Fruit fly (Drosophila melanogaster) S2 (cell line): ENCODE measurements around the gene CG13711.

Source experiments
- CG8478 ChIP-seq: fragments of >200 bp; optimal IDR thresholded peaks from 2 replicates; lab custom pipeline; 2018
- CTCF ChIP-seq, 2 experiments: fragments of >200 bp; optimal IDR thresholded peaks; 2 replicates each; lab custom pipeline; 2018

Gene CG13711

DNA sequence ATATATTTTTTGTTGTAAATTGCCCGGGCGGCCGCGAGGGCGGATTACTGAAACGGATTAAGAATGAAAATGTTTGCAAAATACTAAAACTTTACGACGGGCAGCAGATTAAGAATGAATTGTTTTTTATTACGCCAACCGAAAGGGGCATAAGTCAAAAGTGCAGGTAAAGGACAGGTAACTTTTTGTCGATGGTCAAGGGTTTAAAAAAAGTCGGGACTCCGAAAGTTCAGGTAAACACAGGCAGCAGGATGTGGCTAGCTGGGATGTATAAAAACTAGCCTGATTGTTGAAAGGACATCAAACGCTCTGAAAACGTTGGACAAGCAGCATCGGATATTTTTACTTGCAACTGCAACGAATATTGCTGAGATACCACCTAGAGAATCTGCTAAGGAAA, at the start of gene CG13711:
TSS of gene CG13711 (plus strand) at position 301 of the 400 bp plus-strand sequence.
- TF ChIP-seq CTCF (optimal IDR thresholded peaks at IDR 0.05; lab: Kevin White, UChicago) (no peak), CG8478 (no peak)

DNA sequence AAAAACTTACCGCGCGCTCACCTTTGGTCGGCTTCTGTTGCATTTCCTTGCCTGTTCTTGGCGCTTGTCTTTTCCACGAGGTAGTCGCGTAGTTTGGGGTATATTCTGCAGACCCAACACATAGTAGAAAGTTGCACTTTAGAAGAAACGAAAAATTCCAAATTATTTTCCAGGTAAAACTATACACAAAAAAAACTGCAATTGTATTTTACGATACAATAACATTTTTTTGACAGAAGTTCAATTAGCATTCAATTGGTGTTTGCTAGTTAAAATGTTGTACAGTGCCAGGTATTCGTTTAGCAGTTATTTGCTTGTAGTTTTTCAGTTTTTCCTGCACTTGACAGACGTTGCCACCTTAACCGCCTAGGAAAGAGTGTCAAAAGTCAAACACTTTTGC, 49.1 kb upstream of the CG13711 start:
- no peak for TF ChIP-seq CTCF (optimal IDR thresholded peaks at IDR 0.05; lab: Kevin White, UChicago)
- no peak for TF ChIP-seq CG8478

DNA sequence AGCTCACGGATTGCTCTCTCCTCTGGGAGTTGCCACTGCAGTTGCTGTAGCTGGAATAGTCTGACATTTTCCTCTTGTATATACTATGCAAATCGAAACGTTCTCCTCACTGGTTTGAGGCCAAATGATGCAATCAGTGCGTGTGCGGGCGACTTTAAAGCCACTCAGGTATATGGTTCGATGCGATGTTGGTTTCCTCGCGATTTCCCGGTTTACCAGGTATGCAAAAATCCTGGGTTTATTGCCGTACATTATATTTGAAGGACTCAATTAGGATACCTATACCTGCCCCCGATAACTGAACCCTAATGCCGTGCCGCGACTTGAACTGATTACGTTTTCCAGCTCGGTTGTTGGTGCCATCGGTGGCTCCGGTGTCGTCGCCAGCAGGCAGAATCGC, 47.9 kb upstream of the CG13711 start, which contains the start of gene CG13712:
TSS of gene CG13712 (minus strand) at position 101 of the 400 bp plus-strand sequence.
- no peak for TF ChIP-seq CG8478
- TF ChIP-seq CTCF (optimal IDR thresholded peaks at IDR 0.05; lab: Kevin White, UChicago) = no peak

DNA sequence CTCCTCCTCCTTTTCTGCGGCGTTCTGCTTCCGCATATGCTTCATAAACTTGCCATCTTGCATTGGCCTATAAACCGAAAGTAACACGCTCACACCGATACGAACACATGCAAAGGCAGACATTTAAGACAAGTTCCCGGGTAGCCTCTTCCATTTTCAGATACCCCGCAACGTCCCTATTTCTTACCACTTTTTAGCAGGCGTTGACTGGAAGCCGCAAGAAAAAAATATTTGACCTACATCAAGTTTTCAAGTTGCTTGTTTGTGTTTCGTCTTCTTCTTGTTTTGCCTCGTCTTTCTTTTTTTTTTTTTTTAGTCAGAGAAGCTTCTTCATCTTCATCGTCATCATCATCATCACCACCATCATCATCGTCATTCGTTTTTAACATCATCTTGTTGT, 37.9 kb upstream of the CG13711 start:
- TF ChIP-seq CTCF (optimal IDR thresholded peaks at IDR 0.05; lab: Kevin White, UChicago) (no peak), CG8478 (no peak)

DNA sequence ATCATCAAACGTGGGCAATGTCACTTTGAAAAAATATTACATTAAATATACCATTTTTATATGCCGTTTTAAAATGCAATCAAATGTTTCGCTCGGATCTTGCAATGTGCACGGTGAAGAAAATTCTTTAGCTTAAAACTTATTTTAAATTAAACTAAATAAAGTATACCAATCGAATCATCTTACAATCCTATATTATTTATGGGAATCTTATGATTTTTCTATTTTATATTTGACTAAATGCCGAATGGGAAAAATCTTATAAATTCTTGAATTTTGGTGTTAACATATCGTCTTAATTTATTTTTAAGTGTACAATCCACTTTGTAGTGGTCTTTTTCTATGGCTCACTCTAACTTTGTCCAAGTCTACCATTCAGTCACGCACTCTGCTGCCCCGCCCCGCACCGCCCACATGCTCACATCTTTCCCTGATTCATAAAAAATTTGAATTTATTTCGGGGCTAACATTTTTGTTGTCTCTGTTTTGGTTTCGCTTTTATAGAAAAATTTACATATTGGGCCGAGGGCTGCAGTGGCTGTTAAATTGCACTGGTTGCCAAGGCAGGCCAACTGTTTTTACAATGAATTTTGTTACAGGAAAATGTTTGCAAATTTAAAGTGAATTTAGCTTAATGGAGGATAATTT, 37.0 kb upstream of the CG13711 start:
- TF ChIP-seq CTCF (optimal IDR thresholded peaks at IDR 0.05; lab: Kevin White, UChicago) (no peak), CG8478 (no peak)

DNA sequence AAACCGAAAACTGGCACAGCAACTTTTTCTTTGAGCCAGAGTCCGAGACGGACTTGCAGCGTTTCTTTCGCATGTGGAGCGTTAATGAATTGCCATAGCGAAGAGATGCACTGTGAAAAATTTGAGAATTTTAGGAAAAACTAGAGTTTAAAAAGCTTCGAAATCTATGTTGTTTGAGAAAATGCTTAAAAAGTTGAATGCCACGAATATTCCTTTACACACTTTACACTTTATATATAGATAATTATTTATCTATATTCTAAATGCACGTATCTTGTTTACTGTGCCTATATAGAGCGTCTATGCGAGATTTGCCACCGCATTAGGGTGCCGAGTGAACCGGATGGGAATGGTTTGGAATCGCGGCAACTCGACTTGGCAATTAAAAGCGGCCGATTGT, 35.8 kb upstream of the CG13711 start:
- TF ChIP-seq CG8478 (no peak), CTCF (optimal IDR thresholded peaks at IDR 0.05; lab: Kevin White, UChicago) (no peak)

DNA sequence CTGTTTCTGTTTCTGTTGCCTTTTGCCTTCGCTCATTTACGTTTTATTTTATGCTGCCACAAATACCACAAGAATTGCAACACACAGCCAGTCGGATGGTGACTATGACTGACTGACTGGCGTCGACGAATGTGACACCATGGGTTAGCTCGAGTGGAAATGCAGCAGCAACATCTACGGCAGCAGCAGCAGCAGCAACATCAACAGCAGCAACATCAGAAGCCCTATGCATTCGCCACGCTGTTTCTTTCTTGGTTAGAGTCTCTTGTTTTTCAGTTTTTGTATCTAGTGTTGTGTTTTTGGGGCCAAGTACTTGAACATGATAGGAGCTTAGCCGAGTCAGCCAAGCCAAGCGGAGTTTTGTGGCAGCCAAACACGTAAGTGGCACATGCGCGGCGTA, 27.9 kb upstream of the CG13711 start:
- TF ChIP-seq CTCF (optimal IDR thresholded peaks at IDR 0.05; lab: Kevin White, UChicago) (no peak), CG8478 (no peak)

DNA sequence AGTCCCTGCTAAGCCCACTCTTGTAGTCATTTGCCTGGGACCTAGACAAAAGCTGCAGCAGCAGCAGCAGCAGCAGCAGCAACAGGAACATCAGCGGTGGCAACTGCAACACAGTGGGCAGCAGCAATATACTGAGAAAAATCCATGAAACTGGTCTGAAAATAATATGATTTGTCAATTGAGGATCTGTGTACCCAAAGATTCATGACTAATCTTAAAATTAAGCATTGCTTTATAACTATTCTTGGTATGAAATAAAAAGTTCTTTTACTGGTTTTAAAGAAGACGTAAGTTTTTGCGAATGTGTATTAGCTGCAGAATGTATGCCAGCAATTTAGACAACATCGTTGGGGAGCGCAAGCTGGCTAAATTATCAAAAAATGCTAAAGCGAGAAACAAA, 26.0 kb upstream of the CG13711 start:
- TF ChIP-seq CG8478 = no peak
- no peak for TF ChIP-seq CTCF (optimal IDR thresholded peaks at IDR 0.05; lab: Kevin White, UChicago)

DNA sequence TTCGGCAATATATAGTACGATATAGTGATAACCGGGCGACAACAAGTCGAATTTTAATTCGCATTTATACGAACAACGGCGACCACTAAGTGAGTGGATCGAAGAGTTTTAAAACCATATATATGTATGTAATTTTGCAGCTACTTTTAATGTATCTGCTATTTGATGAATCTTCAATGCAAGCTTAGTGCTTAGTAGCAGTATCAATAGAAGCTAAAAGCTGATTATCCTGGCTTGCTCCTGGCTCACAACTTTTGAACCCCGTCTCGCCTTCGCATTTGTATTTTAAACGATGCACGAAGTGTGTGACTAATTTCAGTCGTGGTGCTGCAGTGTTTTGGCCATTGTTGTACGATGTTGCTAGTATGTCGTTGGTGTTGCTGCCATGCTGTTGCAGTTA, 21.0 kb upstream of the CG13711 start:
- TF ChIP-seq CG8478 (no peak), CTCF (optimal IDR thresholded peaks at IDR 0.05; lab: Kevin White, UChicago) (no peak)

DNA sequence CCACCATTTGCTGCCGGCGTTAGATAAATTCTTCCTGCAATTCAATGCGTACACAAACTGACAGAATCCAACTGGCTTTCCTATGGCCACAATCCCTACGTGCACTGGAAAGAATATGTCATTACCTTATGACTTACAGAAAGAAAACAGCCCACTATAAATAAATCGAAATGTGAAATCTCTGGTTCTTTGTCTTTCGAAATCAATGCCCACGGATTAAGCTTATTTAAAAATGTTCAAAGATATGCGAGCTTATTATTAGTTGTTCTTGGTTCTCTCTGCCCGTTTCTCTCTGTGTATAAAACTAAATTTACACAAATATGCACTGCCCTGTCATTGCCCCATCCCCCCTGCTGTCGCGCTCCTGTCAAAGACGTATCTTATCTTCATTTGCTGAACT, 12.5 kb upstream of the CG13711 start:
- TF ChIP-seq CG8478 = no peak
- no peak for TF ChIP-seq CTCF (optimal IDR thresholded peaks at IDR 0.05; lab: Kevin White, UChicago)

DNA sequence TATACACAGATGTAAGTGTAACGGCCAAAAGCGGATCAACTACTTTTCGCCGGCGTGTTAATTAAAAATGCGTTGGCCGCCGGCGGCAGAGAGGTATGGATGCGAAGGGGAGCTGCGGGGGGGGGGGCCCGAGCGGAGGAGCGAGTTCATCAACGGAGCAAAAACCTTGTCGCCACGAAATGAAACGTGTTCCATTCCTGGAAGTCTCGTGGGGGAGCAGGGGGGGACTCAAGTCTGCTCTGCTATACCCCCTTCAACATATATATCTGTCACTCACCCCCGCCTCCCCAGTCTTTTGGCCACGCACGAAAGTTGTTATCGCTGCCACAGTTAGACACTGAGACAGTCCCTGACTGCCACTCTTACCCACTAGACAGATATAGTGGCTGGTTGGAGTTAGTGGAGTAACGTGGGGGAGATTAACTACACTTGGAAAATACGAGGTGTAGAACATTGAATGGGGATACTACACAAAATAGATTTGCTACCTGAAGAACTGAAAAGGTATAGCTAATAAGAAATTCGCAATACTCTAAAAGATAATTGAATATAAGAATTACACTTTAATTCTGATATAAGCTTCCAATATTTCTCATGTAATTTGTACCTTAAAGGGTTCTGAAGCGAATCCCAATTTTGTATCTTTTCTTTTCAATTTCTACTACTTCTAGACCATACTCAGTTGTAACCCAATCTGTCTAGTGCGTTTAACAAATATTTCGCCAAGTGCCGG, 10.4 kb upstream of the CG13711 start:
- TF ChIP-seq CTCF (optimal IDR thresholded peaks at IDR 0.05; lab: Kevin White, UChicago) = no peak
- TF ChIP-seq CG8478 = no peak

DNA sequence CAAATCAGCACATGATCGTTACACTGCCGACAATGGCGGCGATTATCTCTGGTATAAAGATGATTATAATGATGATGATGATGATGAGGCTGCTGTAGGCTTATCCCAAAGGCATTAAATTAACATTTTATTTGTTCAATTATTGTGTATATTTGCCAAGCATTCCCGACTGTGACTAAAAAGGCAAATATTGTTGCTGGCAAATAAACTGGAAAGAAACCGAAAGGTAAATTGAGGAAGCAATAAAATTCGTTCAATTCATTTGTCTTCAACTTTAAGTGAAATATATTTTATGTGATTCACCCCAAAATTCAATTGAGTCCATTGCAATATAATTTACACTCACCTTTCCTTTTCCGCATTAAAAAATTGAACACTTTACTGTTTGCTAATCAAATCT, 9.6 kb upstream of the CG13711 start:
- TF ChIP-seq CG8478 = no peak
- TF ChIP-seq CTCF (optimal IDR thresholded peaks at IDR 0.05; lab: Kevin White, UChicago) = no peak

DNA sequence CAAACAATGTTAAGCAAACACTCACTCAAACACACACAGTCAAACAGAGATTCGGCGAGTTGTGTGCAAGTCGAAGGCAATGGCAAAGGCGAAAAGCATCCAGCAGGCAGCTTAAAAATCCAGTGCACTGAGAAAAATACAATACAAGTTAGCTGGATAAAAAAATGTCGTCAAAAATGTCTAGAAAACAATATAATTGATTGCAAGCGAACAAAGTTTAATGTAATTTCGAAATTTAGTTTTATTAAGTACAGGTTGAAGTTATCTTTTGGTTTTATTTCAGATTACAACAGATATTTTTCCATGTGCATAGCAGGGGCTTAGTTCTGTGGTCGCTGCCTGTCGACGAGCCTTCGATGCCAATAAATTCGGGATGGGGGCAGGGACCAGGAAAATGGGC, 8.6 kb upstream of the CG13711 start:
- TF ChIP-seq CG8478 (no peak), CTCF (optimal IDR thresholded peaks at IDR 0.05; lab: Kevin White, UChicago) (no peak)

DNA sequence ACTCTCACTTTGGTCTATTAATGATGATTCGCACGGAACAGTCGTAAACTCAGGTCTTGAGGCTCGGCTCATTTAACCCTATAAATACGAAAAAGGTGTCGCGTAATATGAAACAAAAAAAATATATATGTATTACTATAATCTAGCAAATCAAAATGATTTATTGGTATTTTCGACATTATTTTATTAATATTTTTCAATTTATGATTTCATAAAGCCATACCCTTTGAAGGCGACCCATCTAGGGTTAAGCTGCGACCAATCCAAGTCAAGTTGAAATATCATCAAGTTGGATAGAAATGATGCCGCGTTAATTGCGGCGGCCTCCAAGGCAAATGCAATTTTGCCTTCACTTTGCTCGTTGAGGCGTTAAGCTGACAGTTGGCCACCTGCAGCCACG, 6.9 kb upstream of the CG13711 start:
- TF ChIP-seq CG8478 (no peak), CTCF (optimal IDR thresholded peaks at IDR 0.05; lab: Kevin White, UChicago) (no peak)

DNA sequence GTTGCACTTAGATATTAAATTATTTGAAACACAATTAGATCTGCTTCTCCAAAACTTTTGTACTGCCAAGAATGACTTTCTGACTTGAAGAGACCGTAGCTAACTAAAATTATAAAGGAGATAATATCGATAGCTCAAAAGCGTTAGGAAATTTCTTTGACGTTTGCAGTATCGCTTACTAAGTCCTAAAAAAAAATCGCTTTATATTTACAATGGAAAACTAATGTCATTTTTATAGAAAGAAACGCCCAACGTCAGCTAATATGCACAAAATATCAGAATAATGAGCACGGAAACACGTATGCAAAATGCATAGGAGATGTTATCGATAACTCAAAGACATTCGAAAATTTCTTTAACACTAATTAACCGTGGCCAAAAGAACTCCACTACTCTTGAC, 4.0 kb upstream of the CG13711 start, which contains the start of gene CG12493:
TSS of gene CG12493 (minus strand) at position 101 of the 400 bp plus-strand sequence.
- TF ChIP-seq CG8478 (no peak), CTCF (optimal IDR thresholded peaks at IDR 0.05; lab: Kevin White, UChicago) (no peak)

DNA sequence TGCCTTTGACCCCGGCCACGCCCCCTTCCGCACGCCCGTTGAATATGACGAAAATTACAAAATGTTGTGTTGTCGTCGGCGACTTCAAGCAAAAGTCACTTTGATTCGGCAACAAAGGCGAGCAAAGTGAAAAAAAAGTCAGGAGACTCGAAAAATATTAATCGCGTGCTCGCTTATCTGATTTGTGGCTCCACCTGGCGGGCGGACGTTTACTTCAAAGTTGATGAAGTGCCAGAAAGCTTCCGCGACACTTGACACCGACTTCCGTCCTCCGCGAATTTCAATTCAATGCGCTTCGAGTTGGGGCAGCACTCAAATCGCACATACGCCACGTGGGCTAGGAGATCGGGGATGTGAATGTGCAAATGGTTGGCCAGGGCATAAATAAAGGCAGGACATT, 18.7 kb downstream of the CG13711 start:
- TF ChIP-seq CG8478 (no peak), CTCF (optimal IDR thresholded peaks at IDR 0.05; lab: Kevin White, UChicago) (peak; percentile 30 to 55)

DNA sequence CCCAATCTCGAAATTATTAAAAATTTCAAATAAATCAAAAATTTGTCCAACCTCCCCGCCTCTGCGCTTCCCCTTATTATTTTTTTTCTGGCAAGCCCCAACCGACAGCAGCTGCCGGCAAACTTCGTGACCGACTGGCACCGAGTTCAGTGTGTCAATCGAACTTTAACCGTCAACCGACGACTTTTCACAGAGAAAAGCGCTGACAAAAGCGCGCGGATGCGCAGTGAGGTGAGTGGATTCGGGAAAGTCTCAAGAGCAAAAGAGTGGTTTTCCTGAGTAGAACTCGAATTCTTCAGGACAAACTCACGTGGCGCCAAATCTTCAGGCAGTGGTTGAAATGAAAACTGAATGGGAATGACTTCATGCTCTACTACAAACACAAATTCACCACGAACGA, 43.0 kb downstream of the CG13711 start:
- TF ChIP-seq CG8478 (no peak), CTCF (optimal IDR thresholded peaks at IDR 0.05; lab: Kevin White, UChicago) (peak; percentile 41)
